Worm (Caenorhabditis elegans): ENCODE results near the gene nspc-10.

- TF ChIP-seq ref-1 (GFP tag; conservative IDR thresholded peaks at IDR 0.05) (no peak), med-1 (GFP tag; optimal IDR thresholded peaks at IDR 0.05; ENCODE audit: insufficient read depth) (no peak)
Measured at ce11 chrX:12352872-12353271, 9.5 kb downstream of the nspc-10 start, which contains the start of gene F42F12.4.

Data from whole organism, midembryonic.